Fruit fly (Drosophila melanogaster) ovary, adult (tissue): ENCODE data around the gene Rim.

ENCODE experiments used
- CG17801 ChIP-seq: fragments of 200-800 bp; optimal IDR thresholded peaks from 2 replicates; lab custom pipeline; 2019; ENCODE audit warnings: missing biosample characterization, mild to moderate bottlenecking, missing genetic modification characterization, moderate library complexity; ENCODE audit not compliant: partially characterized antibody

The Rim gene

DNA sequence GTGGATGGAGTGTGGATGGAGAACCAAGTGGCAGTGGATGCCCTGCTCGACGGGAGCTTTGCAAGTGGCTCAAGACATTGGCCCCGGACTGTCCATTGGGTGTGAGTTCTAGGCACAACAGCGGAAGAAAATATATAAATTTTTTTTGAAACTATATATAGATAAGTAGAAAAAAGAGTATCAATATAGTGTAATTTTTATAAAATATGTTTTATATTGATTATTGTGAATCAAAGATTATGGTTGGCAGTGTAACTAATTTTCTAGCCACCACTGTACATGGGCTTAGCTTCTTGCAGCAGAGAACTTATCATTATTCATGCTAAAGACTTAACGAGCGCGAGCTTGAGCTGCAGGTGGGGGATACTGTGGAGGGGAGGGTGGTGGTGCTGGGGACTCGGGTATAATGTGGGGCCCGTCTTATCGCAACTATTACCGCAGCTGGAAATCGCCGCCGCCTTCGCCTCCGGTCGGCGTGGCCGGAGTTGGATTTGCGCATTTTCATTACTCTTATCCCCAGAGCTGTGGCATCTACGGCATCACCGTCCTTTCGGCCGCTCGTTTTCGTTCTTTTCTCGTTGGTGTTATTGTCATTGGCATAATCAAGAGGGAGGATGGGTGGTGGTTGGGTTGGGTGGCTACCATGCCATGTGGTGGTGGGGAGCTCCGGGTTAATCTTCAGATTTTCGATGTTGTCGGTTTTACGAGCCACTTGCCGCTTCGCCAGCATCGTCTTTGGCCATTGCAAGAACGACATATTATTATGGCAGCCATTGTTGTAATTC, 54.3 kb downstream of the Rim start:
- TF ChIP-seq CG17801 (GFP tag; lab: Kevin White, UChicago), result no peak

DNA sequence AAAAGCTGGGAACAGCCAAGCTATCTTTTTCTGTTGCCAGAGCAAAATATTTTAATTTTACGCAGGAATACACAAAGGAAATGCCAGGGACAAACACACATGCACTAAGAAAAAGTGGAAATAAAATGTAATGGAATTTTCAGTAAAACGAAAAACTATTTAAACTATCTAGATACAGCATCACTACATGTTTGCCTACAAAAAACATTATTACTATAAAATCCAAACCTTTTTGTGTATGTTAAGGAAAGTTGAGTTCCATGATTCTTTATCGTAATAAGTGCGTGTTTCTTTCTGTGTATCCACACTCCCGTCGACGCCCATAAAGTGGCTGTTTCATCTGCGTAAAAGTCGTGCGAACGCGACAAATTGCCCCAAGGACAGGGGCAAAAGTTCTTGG, 67.2 kb downstream of the Rim start:
- TF ChIP-seq CG17801 (GFP tag; lab: Kevin White, UChicago), result no peak

DNA sequence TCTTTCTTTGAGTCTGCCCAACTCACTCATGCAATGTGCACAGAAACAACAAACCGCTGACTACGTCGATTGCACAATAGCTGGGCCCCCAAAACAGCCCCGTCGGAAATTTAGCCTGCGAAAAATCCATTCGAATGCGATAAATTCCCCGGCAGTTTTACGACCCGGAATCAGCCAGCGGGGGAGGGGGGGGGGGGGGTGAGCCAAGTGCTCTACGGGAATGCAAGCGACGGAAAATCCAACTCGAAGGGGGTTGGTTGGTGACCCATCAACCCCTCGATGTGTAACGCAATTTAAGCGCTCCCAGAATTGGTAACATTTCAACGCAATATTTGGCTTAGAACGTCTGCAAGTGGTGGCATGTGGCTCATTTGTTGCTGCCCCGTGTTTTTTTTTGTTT, 69.4 kb downstream of the Rim start:
- TF ChIP-seq CG17801 (GFP tag; lab: Kevin White, UChicago), result no peak

DNA sequence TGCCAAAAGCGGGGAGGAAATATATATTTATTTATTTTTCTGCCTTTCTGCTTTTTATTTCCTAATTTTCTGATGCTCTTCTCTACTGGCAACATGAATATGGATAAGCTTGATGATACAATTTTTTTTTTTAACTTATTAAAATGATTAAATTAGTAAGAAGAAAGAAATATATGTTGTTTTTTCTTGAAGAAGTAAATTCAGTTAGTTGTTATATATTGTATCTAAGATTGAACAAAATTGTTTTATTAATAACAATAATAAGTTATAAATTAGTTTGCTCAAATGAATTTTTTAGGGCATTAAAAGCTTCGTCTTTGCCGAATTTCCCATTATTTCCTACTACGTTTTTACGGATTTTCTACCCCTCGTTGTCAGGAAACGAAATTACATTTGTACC, 85.8 kb downstream of the Rim start:
- no peak for TF ChIP-seq CG17801 (GFP tag; lab: Kevin White, UChicago)

DNA sequence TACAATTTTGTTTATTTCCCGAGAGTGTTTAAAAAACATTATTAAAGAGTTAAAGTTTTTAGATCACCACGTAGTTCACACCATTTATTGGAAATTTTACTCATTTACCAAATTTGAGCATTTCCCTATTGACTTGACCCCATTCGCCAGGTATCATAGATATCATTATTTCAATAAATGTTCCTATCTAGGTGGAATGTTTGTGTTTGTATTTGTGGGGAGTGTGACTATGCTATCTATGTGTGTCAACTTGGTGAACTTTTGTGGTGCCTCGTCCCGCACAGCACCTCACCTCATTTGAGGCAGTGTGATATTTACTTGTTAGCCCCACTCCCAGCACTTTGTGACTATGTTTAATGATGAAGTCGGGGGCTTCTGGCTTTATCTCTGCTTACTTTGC, 87.7 kb downstream of the Rim start:
- no peak for TF ChIP-seq CG17801 (GFP tag; lab: Kevin White, UChicago)

DNA sequence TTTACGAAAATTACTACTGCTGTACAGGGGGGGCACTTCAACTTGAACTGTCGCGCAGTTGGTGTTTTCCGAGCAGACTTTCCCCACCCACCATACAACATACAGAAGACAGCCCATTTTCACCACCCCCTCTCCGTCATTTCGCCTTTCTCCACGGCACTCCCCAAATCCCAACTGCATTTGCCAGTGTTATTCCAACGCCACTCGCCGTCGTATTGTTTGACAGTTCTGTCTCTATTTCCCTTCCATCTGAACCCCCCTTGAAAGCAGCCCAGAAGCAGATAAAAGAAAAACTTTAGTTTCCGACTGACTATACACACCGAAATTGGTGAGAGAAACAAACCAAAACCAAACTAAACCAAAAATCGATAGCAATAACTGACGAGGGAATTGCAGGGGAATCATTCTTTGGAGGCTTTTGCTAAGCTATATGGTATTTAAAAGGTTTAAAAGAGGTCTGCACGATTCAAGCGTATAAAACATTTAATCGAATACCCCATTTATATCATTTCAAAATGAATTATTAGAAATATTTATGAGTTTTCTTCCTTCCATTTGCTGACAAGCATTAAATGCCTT, 89.3 kb downstream of the Rim start:
- no peak for TF ChIP-seq CG17801 (GFP tag; lab: Kevin White, UChicago)

DNA sequence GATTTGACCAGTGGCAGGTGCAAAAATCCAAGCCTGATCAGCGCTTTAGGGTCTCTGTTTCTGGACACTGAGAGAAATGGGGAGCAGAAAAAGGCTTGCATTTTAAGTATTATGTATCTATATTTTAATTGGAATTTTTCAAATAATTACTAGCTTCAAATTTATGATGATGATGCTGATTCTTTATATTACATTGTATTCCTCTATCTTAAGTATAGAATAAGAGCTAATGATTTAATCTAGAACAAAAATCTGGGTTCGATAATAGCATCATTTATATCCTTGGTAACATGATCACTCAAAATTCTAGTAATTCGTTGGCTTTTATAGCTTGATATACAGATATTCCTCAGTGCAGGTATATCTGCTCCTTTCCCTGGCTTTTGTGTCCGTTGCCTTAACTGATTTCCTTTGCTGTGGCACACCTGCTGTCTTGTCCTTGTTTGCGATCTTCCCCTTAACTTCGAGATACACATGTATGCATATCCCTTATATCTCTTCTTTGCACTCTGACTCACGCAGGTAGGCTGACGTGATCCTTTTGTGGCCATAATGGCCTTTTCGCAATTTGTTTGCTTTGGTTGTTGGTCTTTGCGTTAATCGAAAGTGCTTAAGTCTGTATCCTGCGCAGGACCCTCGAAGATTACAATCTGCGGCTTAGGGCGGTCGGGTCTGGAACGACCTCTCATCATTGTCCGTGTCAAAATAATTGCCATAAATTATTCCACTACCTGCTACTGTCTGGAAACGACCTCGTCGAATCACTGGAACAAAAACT, 90.4 kb downstream of the Rim start:
- no peak for TF ChIP-seq CG17801 (GFP tag; lab: Kevin White, UChicago)
